Worm (Caenorhabditis elegans) whole organism, L2 larva: ENCODE data around the gene C27D6.1.

Experiments
- C34F6.9 ChIP-seq: fragments of 150-350 bp; optimal IDR thresholded peaks from 2 replicates; lab custom pipeline; 2014; ENCODE audit warnings: missing biosample characterization, missing genetic modification characterization
- R02D3.7 ChIP-seq: fragments of 150-350 bp; optimal IDR thresholded peaks from 2 replicates; lab custom pipeline; 2014; ENCODE audit warnings: missing biosample characterization, missing genetic modification characterization
- alr-1 ChIP-seq: fragments of 150-350 bp; optimal IDR thresholded peaks from 2 replicates; lab custom pipeline; 2014; ENCODE audit warnings: missing biosample characterization, missing genetic modification characterization
- aly-2 ChIP-seq: fragments of 150-350 bp; optimal IDR thresholded peaks from 2 replicates; lab custom pipeline; 2014; ENCODE audit warnings: missing biosample characterization, missing genetic modification characterization
- blmp-1 ChIP-seq: sonication (generic microtip); optimal IDR thresholded peaks from 2 replicates; lab custom pipeline; 2017; ENCODE audit warnings: missing genetic modification characterization, mild to moderate bottlenecking, missing compliant biosample characterization, antibody characterized with exemption, moderate library complexity; ENCODE audit not compliant: insufficient read depth
- ceh-16 ChIP-seq: fragments of 150-350 bp; optimal IDR thresholded peaks from 2 replicates; lab custom pipeline; 2014; ENCODE audit warnings: missing biosample characterization, missing genetic modification characterization
- ceh-82 ChIP-seq: fragments of 150-350 bp; optimal IDR thresholded peaks from 2 replicates; lab custom pipeline; 2014; ENCODE audit warnings: missing biosample characterization, missing genetic modification characterization
- crh-2 ChIP-seq: sonication (generic microtip); optimal IDR thresholded peaks from 2 replicates; lab custom pipeline; 2017; ENCODE audit warnings: missing biosample characterization, missing genetic modification characterization
- dmd-4 ChIP-seq: sonication (generic microtip); optimal IDR thresholded peaks from 2 replicates; lab custom pipeline; 2017; ENCODE audit warnings: missing biosample characterization, missing genetic modification characterization
- egl-27 ChIP-seq: sonication (generic microtip); optimal IDR thresholded peaks from 3 replicates; lab custom pipeline; 2017; ENCODE audit warnings: missing biosample characterization, missing genetic modification reagents, missing genetic modification characterization
- elt-1 ChIP-seq: fragments of 150-350 bp; optimal IDR thresholded peaks from 2 replicates; lab custom pipeline; 2014; ENCODE audit warnings: missing biosample characterization, missing genetic modification characterization
- elt-3 ChIP-seq: sonication (generic microtip); optimal IDR thresholded peaks from 2 replicates; lab custom pipeline; 2017; ENCODE audit warnings: missing biosample characterization, missing genetic modification characterization
- fos-1 ChIP-seq: fragments of 150-350 bp; optimal IDR thresholded peaks from 2 replicates; lab custom pipeline; 2014; ENCODE audit warnings: missing biosample characterization, missing genetic modification characterization
- gmeb-1 ChIP-seq: fragments of 150-350 bp; optimal IDR thresholded peaks from 2 replicates; lab custom pipeline; 2014; ENCODE audit warnings: missing biosample characterization, missing genetic modification characterization
- lin-11 ChIP-seq: fragments of 150-350 bp; sonication (generic microtip); optimal IDR thresholded peaks from 2 replicates; lab custom pipeline; 2014; ENCODE audit warnings: missing biosample characterization, missing genetic modification characterization, inconsistent platforms, mixed read lengths
- lin-13 ChIP-seq: fragments of 150-350 bp; optimal IDR thresholded peaks from 2 replicates; lab custom pipeline; 2014; ENCODE audit warnings: missing biosample characterization, missing genetic modification reagents, missing genetic modification characterization
- lsy-2 ChIP-seq, 2 experiments: fragments of 150-350 bp in 1 of 2; sonication (generic microtip) in 1 of 2; optimal IDR thresholded peaks; 2 replicates each; lab custom pipeline; 2014 to 2017; ENCODE audit warnings: missing biosample characterization in 2 of 2, missing genetic modification characterization in 2 of 2
- mab-5 ChIP-seq: fragments of 150-350 bp; optimal IDR thresholded peaks from 2 replicates; lab custom pipeline; 2014; ENCODE audit warnings: missing biosample characterization, missing genetic modification characterization
- mbf-1 ChIP-seq: sonication (generic microtip); optimal IDR thresholded peaks from 2 replicates; lab custom pipeline; 2017; ENCODE audit warnings: missing biosample characterization, missing genetic modification characterization
- nhr-11 ChIP-seq: fragments of 150-350 bp; optimal IDR thresholded peaks from 2 replicates; lab custom pipeline; 2014; ENCODE audit warnings: missing biosample characterization, missing genetic modification characterization
- nhr-12 ChIP-seq: fragments of 150-350 bp; optimal IDR thresholded peaks from 2 replicates; lab custom pipeline; 2014; ENCODE audit warnings: missing biosample characterization, missing genetic modification characterization
- nhr-129 ChIP-seq: fragments of 150-350 bp; optimal IDR thresholded peaks from 2 replicates; lab custom pipeline; 2014; ENCODE audit warnings: missing biosample characterization, missing genetic modification characterization
- nhr-21 ChIP-seq: fragments of 150-350 bp; optimal IDR thresholded peaks from 2 replicates; lab custom pipeline; 2014; ENCODE audit warnings: missing biosample characterization, missing genetic modification characterization
- nhr-6 ChIP-seq: fragments of 150-350 bp; optimal IDR thresholded peaks from 2 replicates; lab custom pipeline; 2014; ENCODE audit warnings: missing biosample characterization, missing genetic modification characterization
- nhr-77 ChIP-seq: fragments of 150-350 bp; optimal IDR thresholded peaks from 2 replicates; lab custom pipeline; 2014; ENCODE audit warnings: missing biosample characterization, missing genetic modification characterization
- skn-1 ChIP-seq: sonication (generic microtip); optimal IDR thresholded peaks from 2 replicates; lab custom pipeline; 2017; ENCODE audit warnings: missing biosample characterization, missing genetic modification characterization
- sma-3 ChIP-seq: sonication (generic microtip); optimal IDR thresholded peaks from 2 replicates; lab custom pipeline; 2016; ENCODE audit warnings: missing genetic modification reagents, missing genetic modification characterization, missing compliant biosample characterization
- sma-9 ChIP-seq, 2 experiments: fragments of 150-350 bp in 1 of 2; sonication (generic microtip) in 1 of 2; optimal IDR thresholded peaks; 2 replicates each; lab custom pipeline; 2014 to 2016; ENCODE audit warnings: missing genetic modification characterization in 2 of 2, mild to moderate bottlenecking in 1 of 2, missing biosample characterization in 1 of 2, missing compliant biosample characterization in 1 of 2, missing genetic modification reagents in 1 of 2, moderate library complexity in 1 of 2
- snpc-4 ChIP-seq: fragments of 150-350 bp; optimal IDR thresholded peaks from 2 replicates; lab custom pipeline; 2014; ENCODE audit warnings: missing biosample characterization, missing genetic modification characterization
- unc-39 ChIP-seq: fragments of 150-350 bp; optimal IDR thresholded peaks from 2 replicates; lab custom pipeline; 2014; ENCODE audit warnings: missing biosample characterization, missing genetic modification characterization
- unc-55 ChIP-seq: fragments of 150-350 bp; sonication (generic microtip); optimal IDR thresholded peaks from 3 replicates; lab custom pipeline; 2014; ENCODE audit warnings: missing biosample characterization, missing genetic modification reagents, missing genetic modification characterization
- unc-62 ChIP-seq: fragments of 150-350 bp; optimal IDR thresholded peaks from 2 replicates; lab custom pipeline; 2014; ENCODE audit warnings: missing biosample characterization, missing genetic modification reagents, missing genetic modification characterization
- zag-1 ChIP-seq: fragments of 150-350 bp; optimal IDR thresholded peaks from 2 replicates; lab custom pipeline; 2014; ENCODE audit warnings: missing biosample characterization, missing genetic modification characterization
- ztf-1 ChIP-seq: fragments of 200-800 bp; sonication (Bioruptor generic); conservative IDR thresholded peaks from 2 replicates; pipeline ENCODE4 v1.3.6; 2022; ENCODE audit warnings: missing genetic modification characterization, missing compliant biosample characterization
- ztf-11 ChIP-seq: sonication (generic microtip); optimal IDR thresholded peaks from 2 replicates; lab custom pipeline; 2017; ENCODE audit warnings: missing biosample characterization, missing genetic modification characterization

The C27D6.1 gene

ce11 chrII:5220648-5221047 is 48.1 kb downstream of the C27D6.1 start:
- TF ChIP-seq mbf-1 (tag; lab: Kevin White, UChicago) = no peak
- peak; percentile 47 for TF ChIP-seq mab-5 (tag; lab: Kevin White, UChicago)
- no peak for TF ChIP-seq snpc-4 (tag; lab: Kevin White, UChicago)
- TF ChIP-seq sma-9 (GFP tag; optimal IDR thresholded peaks at IDR 0.05; lab: Kevin White, UChicago) = peak; percentile 38
- TF ChIP-seq sma-9 (tag; optimal IDR thresholded peaks at IDR 0.05; lab: Kevin White, UChicago) = no peak

- peak; percentile 14 for TF ChIP-seq nhr-129 (tag; lab: Kevin White, UChicago)
- no peak for TF ChIP-seq zag-1 (tag; lab: Kevin White, UChicago)
- peak; percentile 0 for TF ChIP-seq mab-5 (tag; lab: Kevin White, UChicago)
Observed at ce11 chrII:5222830-5223229, 50.3 kb downstream of the C27D6.1 start.

ce11 chrII:5225284-5225683 is 52.7 kb downstream of the C27D6.1 start, which contains the start of gene dsh-1:
Gene dsh-1, minus strand, starts transcription at chrII:5225384.
- TF ChIP-seq elt-1 (tag; lab: Kevin White, UChicago) (no peak), ceh-16 (tag; lab: Kevin White, UChicago) (no peak), lin-11 (tag; lab: Kevin White, UChicago) (no peak), nhr-77 (tag; lab: Kevin White, UChicago) (no peak), crh-2 (tag; lab: Kevin White, UChicago) (no peak), nhr-11 (no peak), blmp-1 (tag; lab: Kevin White, UChicago) (no peak), unc-55 (GFP tag; lab: Kevin White, UChicago) (no peak)

DNA sequence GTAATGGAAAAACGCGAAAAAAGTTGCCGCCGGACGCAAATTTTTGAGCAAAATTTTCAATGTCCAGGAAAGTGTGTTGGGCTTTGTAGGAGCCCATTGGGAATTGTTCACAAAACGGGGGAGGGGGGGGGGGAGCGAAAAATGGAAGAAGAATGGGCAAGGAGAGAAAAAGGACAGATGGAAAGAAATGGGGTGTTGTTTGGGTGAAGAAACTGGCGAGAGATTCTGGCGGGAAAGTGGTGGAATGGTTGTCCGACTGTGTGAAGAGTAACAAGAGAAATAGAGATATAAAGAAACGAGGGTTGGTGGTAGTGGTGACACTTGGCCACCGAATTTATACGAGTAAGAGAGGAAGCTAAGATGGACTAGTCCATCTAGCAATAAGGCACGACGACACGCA is 53.8 kb downstream of the C27D6.1 start:
- TF ChIP-seq snpc-4 (tag; lab: Kevin White, UChicago) = no peak
- no peak for TF ChIP-seq dmd-4 (tag; lab: Kevin White, UChicago)
- peak; percentile 39 for TF ChIP-seq unc-55 (GFP tag; lab: Kevin White, UChicago)
- no peak for TF ChIP-seq R02D3.7
- TF ChIP-seq aly-2 (tag; lab: Kevin White, UChicago) = no peak
- TF ChIP-seq lin-13 (GFP tag; lab: Kevin White, UChicago) = no peak
- no peak for TF ChIP-seq lin-11 (tag; lab: Kevin White, UChicago)
- TF ChIP-seq egl-27 (tag; lab: Kevin White, UChicago) = no peak
- TF ChIP-seq sma-3 (GFP tag; lab: Kevin White, UChicago) = no peak
- peak; percentile 20 for TF ChIP-seq C34F6.9 (tag; lab: Kevin White, UChicago)
- no peak for TF ChIP-seq ceh-82
- no peak for TF ChIP-seq ztf-1 (GFP tag; lab: Robert Waterston, UW)
- TF ChIP-seq nhr-12 (tag; lab: Kevin White, UChicago) = no peak
- no peak for TF ChIP-seq elt-3 (tag; lab: Kevin White, UChicago)
- TF ChIP-seq elt-1 (tag; lab: Kevin White, UChicago) = no peak
- no peak for TF ChIP-seq gmeb-1 (tag; lab: Kevin White, UChicago)
- peak; percentile 6 for TF ChIP-seq nhr-129 (tag; lab: Kevin White, UChicago)
- TF ChIP-seq unc-39 (tag; lab: Kevin White, UChicago) = no peak
- no peak for TF ChIP-seq skn-1 (tag; lab: Kevin White, UChicago)
- TF ChIP-seq unc-62 (GFP tag; lab: Kevin White, UChicago) = no peak
- peak; percentile 24 for TF ChIP-seq mab-5 (tag; lab: Kevin White, UChicago)
- TF ChIP-seq alr-1 = no peak
- TF ChIP-seq fos-1 (tag; lab: Kevin White, UChicago) = no peak
- TF ChIP-seq mbf-1 (tag; lab: Kevin White, UChicago) = no peak
- TF ChIP-seq nhr-21 (tag; lab: Kevin White, UChicago) = no peak
- TF ChIP-seq nhr-6 (tag; lab: Kevin White, UChicago) = no peak
- no peak for TF ChIP-seq ztf-11 (tag; lab: Kevin White, UChicago)
- TF ChIP-seq lsy-2 (tag; optimal IDR thresholded peaks at IDR 0.05; lab: Kevin White, UChicago) = peak in 1 of 2 experiments; percentile 17
